Worm (Caenorhabditis elegans) whole organism, L1 larva: ENCODE results near the gene T23F11.11.

Experiments
- C16A3.4 ChIP-seq: fragments of 150-350 bp; optimal IDR thresholded peaks from 2 replicates; lab custom pipeline; 2014; ENCODE audit warnings: missing biosample characterization, missing genetic modification characterization
- F16B12.6 ChIP-seq: fragments of 150-350 bp; optimal IDR thresholded peaks from 2 replicates; lab custom pipeline; 2014; ENCODE audit warnings: missing biosample characterization, missing genetic modification characterization
- Y116A8C.19 ChIP-seq: sonication (generic microtip); optimal IDR thresholded peaks from 2 replicates; lab custom pipeline; 2016; ENCODE audit warnings: missing compliant biosample characterization, missing genetic modification characterization, borderline replicate concordance
- aha-1 ChIP-seq: fragments of 150-350 bp; optimal IDR thresholded peaks from 2 replicates; lab custom pipeline; 2014; ENCODE audit warnings: missing biosample characterization, missing genetic modification characterization
- aly-2 ChIP-seq: fragments of 150-350 bp; optimal IDR thresholded peaks from 2 replicates; lab custom pipeline; 2014; ENCODE audit warnings: missing biosample characterization, missing genetic modification characterization
- ces-1 ChIP-seq: fragments of 150-350 bp; optimal IDR thresholded peaks from 2 replicates; lab custom pipeline; 2014; ENCODE audit warnings: missing biosample characterization, missing genetic modification reagents, missing genetic modification characterization
- efl-1 ChIP-seq, 4 experiments: fragments of 150-350 bp; optimal IDR thresholded peaks in 3 of 4; peaks in 1 of 4; 1 replicate in 1 of 4; 2 replicates in 3 of 4; lab custom pipeline; 2014; ENCODE audit warnings: missing biosample characterization in 2 of 4, missing genetic modification characterization in 2 of 4, missing genetic modification reagents in 2 of 4
- egl-27 ChIP-seq, 2 experiments: fragments of 150-350 bp in 1 of 2; sonication (generic microtip); optimal IDR thresholded peaks; 3 replicates each; lab custom pipeline; 2017 to 2018; ENCODE audit warnings: missing biosample characterization in 2 of 2, missing genetic modification characterization in 2 of 2, missing genetic modification reagents in 2 of 2
- elt-2 ChIP-seq: sonication (generic microtip); optimal IDR thresholded peaks from 2 replicates; lab custom pipeline; 2016; ENCODE audit warnings: missing genetic modification characterization, mild to moderate bottlenecking, inconsistent platforms, missing compliant biosample characterization, missing genetic modification reagents
- fkh-10 ChIP-seq: sonication (generic microtip); optimal IDR thresholded peaks from 2 replicates; lab custom pipeline; 2017; ENCODE audit warnings: missing biosample characterization, missing genetic modification reagents, missing genetic modification characterization
- fkh-8 ChIP-seq: sonication (generic microtip); optimal IDR thresholded peaks from 2 replicates; lab custom pipeline; 2016; ENCODE audit warnings: mild to moderate bottlenecking, missing genetic modification characterization, missing compliant biosample characterization
- grh-1 ChIP-seq: fragments of 200-800 bp; sonication (Bioruptor generic); IDR thresholded peaks from 2 replicates; pipeline ENCODE4 v1.3.6; 2022; ENCODE audit warnings: missing genetic modification reagents, missing genetic modification characterization, missing compliant biosample characterization
- hlh-17 ChIP-seq: fragments of 200-800 bp; sonication (Bioruptor generic); optimal IDR thresholded peaks from 2 replicates; lab custom pipeline; 2018; ENCODE audit warnings: missing genetic modification characterization, mild to moderate bottlenecking, missing compliant biosample characterization, moderate library complexity, borderline replicate concordance
- isw-1 ChIP-seq: fragments of 200-800 bp; sonication (Bioruptor generic); IDR thresholded peaks from 2 replicates; pipeline ENCODE4 v1.3.6; 2022; ENCODE audit warnings: missing genetic modification characterization, missing compliant biosample characterization
- lin-14 ChIP-seq: fragments of 200-800 bp; sonication (Bioruptor generic); optimal IDR thresholded peaks from 2 replicates; lab custom pipeline; 2018; ENCODE audit warnings: mild to moderate bottlenecking, missing genetic modification characterization, moderate library complexity, missing compliant biosample characterization
- lin-15B ChIP-seq: fragments of 150-350 bp; sonication (generic microtip); optimal IDR thresholded peaks from 3 replicates; lab custom pipeline; 2014; ENCODE audit warnings: missing biosample characterization, missing genetic modification characterization
- lin-35 ChIP-seq, 2 experiments: fragments of 150-350 bp; optimal IDR thresholded peaks; 2 replicates each; lab custom pipeline; 2014; ENCODE audit warnings: missing biosample characterization in 2 of 2, missing genetic modification characterization in 2 of 2, missing genetic modification reagents in 2 of 2
- lsy-2 ChIP-seq, 2 experiments: fragments of 150-350 bp; optimal IDR thresholded peaks; 2 replicates each; lab custom pipeline; 2014; ENCODE audit warnings: missing biosample characterization in 2 of 2, missing genetic modification characterization in 2 of 2
- mab-9 ChIP-seq: fragments of 200-800 bp; sonication (Bioruptor generic); IDR thresholded peaks from 2 replicates; pipeline ENCODE4 v1.3.6; 2022; ENCODE audit warnings: missing genetic modification reagents, missing genetic modification characterization, missing compliant biosample characterization
- mef-2 ChIP-seq: fragments of 150-350 bp; optimal IDR thresholded peaks from 2 replicates; lab custom pipeline; 2014; ENCODE audit warnings: missing biosample characterization, missing genetic modification characterization
- nhr-19 ChIP-seq: fragments of 200-800 bp; sonication (Bioruptor generic); conservative IDR thresholded peaks from 2 replicates; pipeline ENCODE4 v1.3.6; 2022; ENCODE audit warnings: missing genetic modification characterization, missing compliant biosample characterization
- nhr-28 ChIP-seq: fragments of 150-350 bp; optimal IDR thresholded peaks from 2 replicates; lab custom pipeline; 2014; ENCODE audit warnings: missing biosample characterization, missing genetic modification characterization
- nhr-47 ChIP-seq: sonication (generic microtip); optimal IDR thresholded peaks from 2 replicates; lab custom pipeline; 2016; ENCODE audit warnings: mild to moderate bottlenecking, missing genetic modification characterization, moderate library complexity, missing compliant biosample characterization
- nhr-71 ChIP-seq: sonication (generic microtip); optimal IDR thresholded peaks from 2 replicates; lab custom pipeline; 2016; ENCODE audit warnings: mild to moderate bottlenecking, missing genetic modification characterization, moderate library complexity, missing compliant biosample characterization
- nhr-76 ChIP-seq: sonication (generic microtip); optimal IDR thresholded peaks from 2 replicates; lab custom pipeline; 2017; ENCODE audit warnings: missing biosample characterization, missing genetic modification characterization
- nhr-84 ChIP-seq: sonication (generic microtip); optimal IDR thresholded peaks from 2 replicates; lab custom pipeline; 2017; ENCODE audit warnings: missing biosample characterization, missing genetic modification characterization
- pag-3 ChIP-seq: sonication (generic microtip); optimal IDR thresholded peaks from 2 replicates; lab custom pipeline; 2017; ENCODE audit warnings: missing genetic modification characterization, mild to moderate bottlenecking, missing compliant biosample characterization, antibody characterized with exemption, borderline replicate concordance; ENCODE audit not compliant: insufficient read depth
- rnt-1 ChIP-seq: sonication (generic microtip); optimal IDR thresholded peaks from 2 replicates; lab custom pipeline; 2016; ENCODE audit warnings: mild to moderate bottlenecking, missing genetic modification characterization, moderate library complexity, missing compliant biosample characterization
- skn-1 ChIP-seq: fragments of 150-350 bp; optimal IDR thresholded peaks from 2 replicates; lab custom pipeline; 2014; ENCODE audit warnings: missing biosample characterization, missing genetic modification characterization
- snu-23 ChIP-seq: sonication (generic microtip); optimal IDR thresholded peaks from 2 replicates; lab custom pipeline; 2016; ENCODE audit warnings: missing genetic modification characterization, missing compliant biosample characterization
- sup-37 ChIP-seq: fragments of 200-800 bp; sonication (Bioruptor generic); optimal IDR thresholded peaks from 2 replicates; lab custom pipeline; 2018; ENCODE audit warnings: mild to moderate bottlenecking, missing genetic modification characterization, missing compliant biosample characterization
- swsn-7 ChIP-seq: sonication (generic microtip); optimal IDR thresholded peaks from 2 replicates; lab custom pipeline; 2016; ENCODE audit warnings: missing genetic modification characterization, missing compliant biosample characterization
- tbx-2 ChIP-seq: sonication (generic microtip); optimal IDR thresholded peaks from 2 replicates; lab custom pipeline; 2016; ENCODE audit warnings: missing genetic modification characterization, missing compliant biosample characterization
- unc-130 ChIP-seq: fragments of 150-350 bp; optimal IDR thresholded peaks from 2 replicates; lab custom pipeline; 2017; ENCODE audit warnings: missing biosample characterization, missing genetic modification characterization, inconsistent platforms
- unc-30 ChIP-seq: sonication (generic microtip); optimal IDR thresholded peaks from 2 replicates; lab custom pipeline; 2017; ENCODE audit warnings: missing biosample characterization, missing genetic modification characterization
- unc-86 ChIP-seq: sonication (generic microtip); optimal IDR thresholded peaks from 2 replicates; lab custom pipeline; 2016; ENCODE audit warnings: missing genetic modification characterization, missing compliant biosample characterization
- unc-98 ChIP-seq: fragments of 200-800 bp; sonication (Bioruptor generic); IDR thresholded peaks from 2 replicates; pipeline ENCODE4 v1.3.6; 2022; ENCODE audit warnings: missing genetic modification characterization, missing compliant biosample characterization
- vab-15 ChIP-seq: sonication (generic microtip); optimal IDR thresholded peaks from 2 replicates; lab custom pipeline; 2017; ENCODE audit warnings: missing genotype, mild to moderate bottlenecking, missing genetic modification characterization, missing compliant biosample characterization
- xbp-1 ChIP-seq: sonication (generic microtip); optimal IDR thresholded peaks from 2 replicates; lab custom pipeline; 2016; ENCODE audit warnings: missing genetic modification characterization, missing compliant biosample characterization
- zip-4 ChIP-seq: fragments of 200-800 bp; sonication (Bioruptor generic); optimal IDR thresholded peaks from 2 replicates; lab custom pipeline; 2018; ENCODE audit warnings: mild to moderate bottlenecking, missing genetic modification characterization, moderate library complexity, missing compliant biosample characterization
- ztf-4 ChIP-seq: fragments of 150-350 bp; optimal IDR thresholded peaks from 2 replicates; lab custom pipeline; 2014; ENCODE audit warnings: missing biosample characterization, missing genetic modification characterization

T23F11.11 gene

ce11 chrIII:4666753-4667400 lies 4.5 kb downstream of the T23F11.11 start (continued):
- TF ChIP-seq aly-2 (tag; lab: Kevin White, UChicago) (no peak), ztf-4 (tag; lab: Kevin White, UChicago) (no peak), xbp-1 (tag; lab: Kevin White, UChicago) (peak; percentile 39), C16A3.4 (tag; lab: Kevin White, UChicago) (no peak), swsn-7 (tag; lab: Kevin White, UChicago) (peak; percentile 46), grh-1 (no peak), nhr-76 (no peak), Y116A8C.19 (tag; lab: Kevin White, UChicago) (no peak), nhr-84 (tag; lab: Kevin White, UChicago) (no peak)

- no peak for TF ChIP-seq tbx-2 (tag; lab: Kevin White, UChicago)
- no peak for TF ChIP-seq egl-27 (tag; optimal IDR thresholded peaks at IDR 0.05; lab: Kevin White, UChicago)
- TF ChIP-seq mef-2 (tag; lab: Kevin White, UChicago), result no peak
- no peak for TF ChIP-seq pag-3
- no peak for TF ChIP-seq xbp-1 (tag; lab: Kevin White, UChicago)
- TF ChIP-seq vab-15 (tag; lab: Kevin White, UChicago), result no peak
- no peak for TF ChIP-seq F16B12.6 (tag; lab: Kevin White, UChicago)
Measured at ce11 chrIII:4665272-4665671, 6.1 kb downstream of the T23F11.11 start, which contains the start of gene T23F11.4. T23F11.4 (minus strand) TSS chrIII:4665372.

- TF ChIP-seq zip-4 (GFP tag; lab: Kevin White, UChicago), result no peak
- no peak for TF ChIP-seq unc-130
- TF ChIP-seq sup-37, result no peak
- TF ChIP-seq aly-2 (tag; lab: Kevin White, UChicago), result no peak
- no peak for TF ChIP-seq C16A3.4 (tag; lab: Kevin White, UChicago)
- TF ChIP-seq, all 84 proteins: peak for 0
Measured at ce11 chrIII:4659426-4659825, 12.0 kb downstream of the T23F11.11 start.

ce11 chrIII:4658384-4658844 lies 13.0 kb downstream of the T23F11.11 start, which contains the start of gene cdka-1:
cdka-1 (plus strand) TSS chrIII:4658794.
- no peak for TF ChIP-seq unc-30
- peak; percentile 65 for TF ChIP-seq lin-14
- no peak for TF ChIP-seq swsn-7 (tag; lab: Kevin White, UChicago)
- TF ChIP-seq lsy-2 (tag; optimal IDR thresholded peaks at IDR 0.05; lab: Kevin White, UChicago), result peak in 1 of 2 experiments; percentile 11
- no peak for TF ChIP-seq lin-35 (GFP tag; optimal IDR thresholded peaks at IDR 0.05; lab: Kevin White, UChicago)

- TF ChIP-seq sup-37 (no peak), ces-1 (GFP tag; lab: Kevin White, UChicago) (peak; percentile 40), unc-130 (no peak), efl-1 (optimal IDR thresholded peaks at IDR 0.05; lab: Kevin White, UChicago) (no peak), efl-1 (GFP tag; optimal IDR thresholded peaks at IDR 0.05 in 1 of 2; lab: Kevin White, UChicago) (no peak), rnt-1 (no peak), lin-15B (no peak), lin-14 (peak; percentile 47), nhr-28 (no peak), nhr-71 (tag; lab: Kevin White, UChicago) (no peak), aha-1 (tag; lab: Kevin White, UChicago) (no peak)
Measured at ce11 chrIII:4657386-4657785, 14.0 kb downstream of the T23F11.11 start.

ce11 chrIII:4656415-4656814 lies 15.0 kb downstream of the T23F11.11 start:
- TF ChIP-seq unc-98 (GFP tag; lab: Robert Waterston, UW) (no peak), snu-23 (peak; percentile 58), F16B12.6 (tag; lab: Kevin White, UChicago) (no peak), isw-1 (GFP tag; lab: Robert Waterston, UW) (peak; percentile 36), fkh-8 (peak; percentile 76), nhr-47 (tag; lab: Kevin White, UChicago) (peak; percentile 67), nhr-71 (tag; lab: Kevin White, UChicago) (peak; percentile 62), tbx-2 (tag; lab: Kevin White, UChicago) (peak; percentile 62), vab-15 (tag; lab: Kevin White, UChicago) (no peak), skn-1 (tag; lab: Kevin White, UChicago) (peak; percentile 36), nhr-19 (0 out of 2 replicates have a peak, but pooled peaks have one; percentile 3), unc-86 (tag; lab: Kevin White, UChicago) (peak; percentile 64), elt-2 (tag; lab: Kevin White, UChicago) (no peak), rnt-1 (peak; percentile 13), fkh-10 (GFP tag; lab: Kevin White, UChicago) (peak; percentile 38), mab-9 (GFP tag; lab: Robert Waterston, UW) (0 out of 2 replicates have a peak, but pooled peaks have one; percentile 8), Y116A8C.19 (tag; lab: Kevin White, UChicago) (no peak), hlh-17 (GFP tag; lab: Kevin White, UChicago) (no peak)
